Fruit fly (Drosophila melanogaster): ENCODE data around the gene tkv.

Gene tkv

dm6 chr2L:5240520-5240919, 30.7 kb downstream of the tkv start:
- TF ChIP-seq sage (GFP tag; optimal IDR thresholded peaks at IDR 0.05) (no peak), Dif (GFP tag; optimal IDR thresholded peaks at IDR 0.05; ENCODE audit: partially characterized antibody) (no peak), Dfd (GFP tag; optimal IDR thresholded peaks at IDR 0.05) (no peak), foxo (GFP tag; optimal IDR thresholded peaks at IDR 0.05) (no peak)

DNA sequence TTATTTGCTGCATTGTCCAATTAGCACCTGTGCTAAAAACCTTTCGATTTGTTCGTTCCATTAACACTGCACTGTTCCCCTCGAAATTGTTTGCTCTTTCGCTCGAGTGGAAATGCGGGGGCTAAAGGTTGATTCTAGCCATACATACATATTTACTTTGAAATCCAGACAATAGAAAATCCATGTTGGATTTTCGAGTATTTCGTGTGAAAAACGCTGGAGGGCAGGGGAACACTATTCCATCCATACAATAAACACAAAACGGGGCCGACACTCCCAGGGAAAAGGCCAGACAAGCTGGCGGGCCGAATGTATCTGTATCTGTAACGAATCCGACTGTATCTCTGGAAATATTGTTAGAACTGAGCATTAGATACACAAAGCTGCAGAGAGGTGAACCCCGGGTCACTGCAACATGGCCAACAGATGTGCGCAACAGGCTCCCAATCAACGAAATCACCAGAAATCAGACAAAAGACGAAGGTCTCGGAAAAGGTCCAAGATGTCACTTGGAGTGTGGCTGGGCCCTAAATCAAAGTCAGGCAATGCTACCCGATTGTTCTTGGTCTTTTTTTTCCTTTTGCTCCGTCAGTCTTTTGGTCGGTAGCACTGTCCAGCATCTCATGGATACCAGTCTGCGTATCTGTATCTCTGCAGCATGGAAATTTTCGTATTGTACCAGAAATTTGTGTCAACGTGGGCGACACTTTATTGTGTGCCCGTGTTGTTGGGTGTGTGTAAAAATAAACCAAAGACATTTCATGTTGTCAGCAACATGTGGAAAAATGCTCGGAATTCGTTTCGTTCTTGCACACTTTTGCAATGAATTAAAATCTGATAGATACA, 31.5 kb downstream of the tkv start:
- TF ChIP-seq Myc (optimal IDR thresholded peaks at IDR 0.05) (no peak), CG9705 (GFP tag; optimal IDR thresholded peaks at IDR 0.05) (no peak), CrebA (GFP tag; optimal IDR thresholded peaks at IDR 0.05; ENCODE audit: borderline replicate concordance) (no peak), woc (GFP tag; optimal IDR thresholded peaks at IDR 0.05) (no peak), Jra (GFP tag; optimal IDR thresholded peaks at IDR 0.05) (no peak), Rel (GFP tag; optimal IDR thresholded peaks at IDR 0.05) (no peak), Rel (tag; optimal IDR thresholded peaks at IDR 0.05) (no peak), Dif (GFP tag; optimal IDR thresholded peaks at IDR 0.05; ENCODE audit: partially characterized antibody) (no peak), Hr78 (GFP tag; optimal IDR thresholded peaks at IDR 0.05) (no peak), Hnf4 (GFP tag; optimal IDR thresholded peaks at IDR 0.05) (no peak), Hr83 (GFP tag; optimal IDR thresholded peaks at IDR 0.05; ENCODE audit: poor library complexity, severe bottlenecking) (no peak), Mio (GFP tag; optimal IDR thresholded peaks at IDR 0.05) (no peak), br (GFP tag; optimal IDR thresholded peaks at IDR 0.05) (no peak), Dfd (GFP tag; optimal IDR thresholded peaks at IDR 0.05) (no peak)

DNA sequence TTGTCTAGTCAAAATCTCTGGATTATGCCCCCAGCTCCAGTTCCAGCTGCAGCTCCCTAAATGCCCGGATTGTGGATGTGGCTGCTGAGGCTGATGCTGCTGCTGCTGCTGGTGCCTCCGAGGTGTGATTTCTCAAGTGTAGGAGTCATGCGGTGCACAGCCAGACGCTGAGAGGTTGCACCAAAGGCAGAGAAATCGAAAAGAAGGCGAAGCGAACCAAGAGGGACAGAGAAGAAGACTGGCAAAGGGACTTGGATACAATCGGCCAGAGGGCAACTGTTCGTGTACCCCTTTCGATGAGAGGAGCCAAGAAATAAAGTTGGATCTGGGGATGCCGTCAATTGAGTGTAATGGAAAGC, 32.6 kb downstream of the tkv start:
- TF ChIP-seq Sp1 (GFP tag; optimal IDR thresholded peaks at IDR 0.05) (no peak), br (GFP tag; optimal IDR thresholded peaks at IDR 0.05) (peak; percentile 11), HLH106 (tag; optimal IDR thresholded peaks at IDR 0.05) (no peak), Dfd (GFP tag; optimal IDR thresholded peaks at IDR 0.05) (peak; percentile 56)

- TF ChIP-seq GATAd (GFP tag; optimal IDR thresholded peaks at IDR 0.05) = no peak
- TF ChIP-seq N (GFP tag; optimal IDR thresholded peaks at IDR 0.05) = no peak
- TF ChIP-seq dsf (GFP tag; optimal IDR thresholded peaks at IDR 0.05; ENCODE audit: borderline replicate concordance) = no peak
- no peak for TF ChIP-seq Vsx2 (GFP tag; optimal IDR thresholded peaks at IDR 0.05; ENCODE audit: partially characterized antibody)
- TF ChIP-seq ey (GFP tag; optimal IDR thresholded peaks at IDR 0.05) = no peak
- TF ChIP-seq Dif (GFP tag; optimal IDR thresholded peaks at IDR 0.05; ENCODE audit: partially characterized antibody) = no peak
- TF ChIP-seq CrebA (GFP tag; optimal IDR thresholded peaks at IDR 0.05; ENCODE audit: borderline replicate concordance) = no peak
- TF ChIP-seq Mio (GFP tag; optimal IDR thresholded peaks at IDR 0.05) = no peak
- TF ChIP-seq OdsH (GFP tag; optimal IDR thresholded peaks at IDR 0.05) = peak; percentile 69
- no peak for TF ChIP-seq Abd-B (GFP tag; optimal IDR thresholded peaks at IDR 0.05)
- TF ChIP-seq pan (optimal IDR thresholded peaks at IDR 0.05) = no peak
- TF ChIP-seq Hr83 (GFP tag; optimal IDR thresholded peaks at IDR 0.05; ENCODE audit: poor library complexity, severe bottlenecking) = no peak
- TF ChIP-seq woc (GFP tag; optimal IDR thresholded peaks at IDR 0.05) = no peak
- no peak for TF ChIP-seq sage (GFP tag; optimal IDR thresholded peaks at IDR 0.05)
- no peak for TF ChIP-seq Myc (optimal IDR thresholded peaks at IDR 0.05)
- no peak for TF ChIP-seq dmrt93B (GFP tag; optimal IDR thresholded peaks at IDR 0.05)
- peak; percentile 6 for TF ChIP-seq h (GFP tag; optimal IDR thresholded peaks at IDR 0.05)
- peak; percentile 43 for TF ChIP-seq psq (GFP tag; optimal IDR thresholded peaks at IDR 0.05)
- TF ChIP-seq brk (GFP tag; optimal IDR thresholded peaks at IDR 0.05) = peak; percentile 49
- peak in 1 of 2 experiments; percentile 49 for TF ChIP-seq foxo (GFP tag; optimal IDR thresholded peaks at IDR 0.05)
- no peak for TF ChIP-seq br (GFP tag; optimal IDR thresholded peaks at IDR 0.05)
- peak; percentile 24 for TF ChIP-seq Sp1 (GFP tag; optimal IDR thresholded peaks at IDR 0.05)
- no peak for TF ChIP-seq CG32264 (GFP tag; optimal IDR thresholded peaks at IDR 0.05)
- no peak for TF ChIP-seq Rel (GFP tag; optimal IDR thresholded peaks at IDR 0.05)
- TF ChIP-seq Rel (tag; optimal IDR thresholded peaks at IDR 0.05) = no peak
- no peak for TF ChIP-seq usp (GFP tag; optimal IDR thresholded peaks at IDR 0.05)
- no peak for TF ChIP-seq Hr78 (GFP tag; optimal IDR thresholded peaks at IDR 0.05)
- peak; percentile 38 for TF ChIP-seq fru (GFP tag; optimal IDR thresholded peaks at IDR 0.05)
- TF ChIP-seq HLH106 (tag; optimal IDR thresholded peaks at IDR 0.05) = peak; percentile 24
- TF ChIP-seq sv (GFP tag; optimal IDR thresholded peaks at IDR 0.05) = peak; percentile 33
- TF ChIP-seq rgr (GFP tag; optimal IDR thresholded peaks at IDR 0.05) = peak; percentile 49
- no peak for TF ChIP-seq dl (GFP tag; optimal IDR thresholded peaks at IDR 0.05; ENCODE audit: insufficient read depth in 1 of 2, partially characterized antibody in 2 of 2)
- no peak for TF ChIP-seq lola (GFP tag; optimal IDR thresholded peaks at IDR 0.05)
- TF ChIP-seq Jra (GFP tag; optimal IDR thresholded peaks at IDR 0.05) = no peak
- TF ChIP-seq tai (GFP tag; optimal IDR thresholded peaks at IDR 0.05) = no peak
- TF ChIP-seq Dfd (GFP tag; optimal IDR thresholded peaks at IDR 0.05) = no peak
- no peak for TF ChIP-seq jim (GFP tag; optimal IDR thresholded peaks at IDR 0.05)
- no peak for TF ChIP-seq CG9705 (GFP tag; optimal IDR thresholded peaks at IDR 0.05)
- peak; percentile 33 for TF ChIP-seq Hnf4 (GFP tag; optimal IDR thresholded peaks at IDR 0.05)
Measured at dm6 chr2L:5237899-5238566, 33.2 kb downstream of the tkv start.
